Comparison of ENCODE assay signal across 2 worm cellular contexts in genomic region chrIII:11689303-11689702, ce11.
TF ChIP-seq lines count a peak whose summit lies in the region.

No protein-coding gene starts in this region.

TF ChIP-seq in whole organism, L1 larva, 84 proteins besides CTCF, POLR2A, EP300 and RAD21 (continued from another document):
- no peak for TF ChIP-seq lin-15B (tag; optimal IDR thresholded peaks at IDR 0.05; lab: Kevin White, UChicago)
- peak; percentile 91 for TF ChIP-seq nhr-85 (tag; lab: Kevin White, UChicago)
- TF ChIP-seq lin-14 (GFP tag; optimal IDR thresholded peaks at IDR 0.05; lab: Kevin White, UChicago), result peak; percentile 83
- no peak for TF ChIP-seq mab-9 (GFP tag; IDR thresholded peaks at IDR 0.05; lab: Robert Waterston, UW)
- TF ChIP-seq lin-13 (GFP tag; optimal IDR thresholded peaks at IDR 0.05; lab: Kevin White, UChicago), result peak; percentile 25

TF ChIP-seq in whole organism, L4 larva, 104 proteins besides CTCF, POLR2A, EP300 and RAD21 (continued from another document):
- TF ChIP-seq nhr-6 (tag; optimal IDR thresholded peaks at IDR 0.05; lab: Kevin White, UChicago) (peak; percentile 45), nhr-41 (GFP tag; IDR thresholded peaks at IDR 0.05; lab: Robert Waterston, UW) (no peak), fkh-10 (GFP tag; optimal IDR thresholded peaks at IDR 0.05; lab: Kevin White, UChicago) (no peak), hlh-30 (tag; optimal IDR thresholded peaks at IDR 0.05; lab: Kevin White, UChicago; ENCODE audit: insufficient read depth) (peak; percentile 29), nhr-48 (tag; optimal IDR thresholded peaks at IDR 0.05; lab: Kevin White, UChicago) (peak; percentile 55), ceh-20 (GFP tag; IDR thresholded peaks at IDR 0.05; lab: Robert Waterston, UW) (no peak), ZK337.2 (GFP tag; IDR thresholded peaks at IDR 0.05; lab: Robert Waterston, UW) (no peak), nhr-42 (GFP tag; IDR thresholded peaks at IDR 0.05; lab: Robert Waterston, UW) (no peak), unc-39 (tag; optimal IDR thresholded peaks at IDR 0.05; lab: Kevin White, UChicago) (no peak), vab-7 (GFP tag; IDR thresholded peaks at IDR 0.05; lab: Robert Waterston, UW) (no peak), ama-1 (optimal IDR thresholded peaks at IDR 0.05; lab: Kevin White, UChicago) (no peak), ceh-44 (GFP tag; IDR thresholded peaks at IDR 0.05; lab: Robert Waterston, UW) (no peak), unc-62 (GFP tag; optimal IDR thresholded peaks at IDR 0.05 in 1 of 2; lab: Kevin White, UChicago) (no peak), unc-62 (tag; optimal IDR thresholded peaks at IDR 0.05; lab: Kevin White, UChicago) (no peak), dpl-1 (GFP tag; optimal IDR thresholded peaks at IDR 0.05; lab: Kevin White, UChicago) (peak; percentile 42), aha-1 (tag; lab: Kevin White, UChicago) (no peak), nhr-237 (tag; optimal IDR thresholded peaks at IDR 0.05; lab: Kevin White, UChicago) (no peak), pqm-1 (tag; optimal IDR thresholded peaks at IDR 0.05; lab: Kevin White, UChicago) (peak; percentile 86), spr-1 (tag; optimal IDR thresholded peaks at IDR 0.05; lab: Kevin White, UChicago) (no peak), tra-1 (GFP tag; IDR thresholded peaks at IDR 0.05; lab: Robert Waterston, UW) (peak; percentile 84), zfp-2 (tag; optimal IDR thresholded peaks at IDR 0.05; lab: Kevin White, UChicago) (no peak), nhr-28 (tag; optimal IDR thresholded peaks at IDR 0.05; lab: Kevin White, UChicago) (peak; percentile 99), lim-7 (GFP tag; IDR thresholded peaks at IDR 0.05; lab: Robert Waterston, UW) (no peak), nhr-76 (tag; optimal IDR thresholded peaks at IDR 0.05; lab: Kevin White, UChicago) (no peak), mdl-1 (tag; optimal IDR thresholded peaks at IDR 0.05; lab: Kevin White, UChicago) (peak in 1 of 2 experiments; percentile 58), gei-8 (GFP tag; optimal IDR thresholded peaks at IDR 0.05; lab: Kevin White, UChicago) (no peak), ztf-7 (tag; optimal IDR thresholded peaks at IDR 0.05; lab: Kevin White, UChicago) (peak; percentile 56), lin-13 (GFP tag; optimal IDR thresholded peaks at IDR 0.05; lab: Kevin White, UChicago) (no peak), T20F7.1 (GFP tag; optimal IDR thresholded peaks at IDR 0.05; lab: Kevin White, UChicago) (no peak), skn-1 (tag; optimal IDR thresholded peaks at IDR 0.05; lab: Kevin White, UChicago) (no peak), nhr-111 (GFP tag; optimal IDR thresholded peaks at IDR 0.05; lab: Kevin White, UChicago) (no peak), hmg-1.1 (GFP tag; IDR thresholded peaks at IDR 0.05; lab: Robert Waterston, UW) (peak; percentile 48; the same call in 1 of the 2 replicates)
TF ChIP-seq in whole organism, L4 larva: peak in this region for 27.
